Worm (Caenorhabditis elegans): ENCODE results near the gene ins-5.

- TF ChIP-seq ztf-1 (GFP tag; conservative IDR thresholded peaks at IDR 0.05) (no peak), F13H6.1 (tag; optimal IDR thresholded peaks at IDR 0.05) (no peak), ceh-82 (tag; optimal IDR thresholded peaks at IDR 0.05) (no peak), nhr-12 (tag; optimal IDR thresholded peaks at IDR 0.05) (no peak), ztf-11 (tag; optimal IDR thresholded peaks at IDR 0.05) (no peak), R02D3.7 (tag; optimal IDR thresholded peaks at IDR 0.05) (no peak), lin-39 (tag; optimal IDR thresholded peaks at IDR 0.05) (no peak), mdl-1 (tag; optimal IDR thresholded peaks at IDR 0.05) (no peak), lsy-2 (tag; optimal IDR thresholded peaks at IDR 0.05) (no peak)
Measured at ce11 chrII:6043166-6043565, 45.8 kb downstream of the ins-5 start, which contains the start of gene R12C12.10.

All from whole organism, L2 larva.